Worm (Caenorhabditis elegans) whole organism, young adult: Measurements from ENCODE around the gene ets-7.

ENCODE experiments used
- F39B2.1 ChIP-seq: fragments of 200-800 bp; sonication (Bioruptor generic); IDR thresholded peaks from 2 replicates; pipeline ENCODE4 v1.3.6; 2022; ENCODE audit warnings: missing genetic modification reagents, missing genetic modification characterization, missing compliant biosample characterization
- aptf-3 ChIP-seq: fragments of 200-800 bp; sonication (Bioruptor generic); IDR thresholded peaks from 2 replicates; pipeline ENCODE4 v1.3.6; 2022; ENCODE audit warnings: missing genetic modification characterization, missing compliant biosample characterization
- cebp-2 ChIP-seq: fragments of 200-800 bp; sonication (Bioruptor generic); IDR thresholded peaks from 2 replicates; pipeline ENCODE4 v1.3.6; 2022; ENCODE audit warnings: missing genetic modification characterization, missing compliant biosample characterization
- gei-17 ChIP-seq: fragments of 200-800 bp; sonication (Bioruptor generic); optimal IDR thresholded peaks from 2 replicates; lab custom pipeline; 2018; ENCODE audit warnings: mild to moderate bottlenecking, missing genetic modification characterization, missing compliant biosample characterization
- mxl-1 ChIP-seq: sonication (generic microtip); optimal IDR thresholded peaks from 2 replicates; lab custom pipeline; 2016; ENCODE audit warnings: missing genetic modification characterization, missing compliant biosample characterization
- repo-1 ChIP-seq: sonication (generic microtip); optimal IDR thresholded peaks from 2 replicates; lab custom pipeline; 2017; ENCODE audit warnings: mild to moderate bottlenecking, missing genetic modification characterization, missing compliant biosample characterization
- snpc-1.1 ChIP-seq: sonication (generic microtip); optimal IDR thresholded peaks from 2 replicates; lab custom pipeline; 2017; ENCODE audit warnings: missing genetic modification characterization, mild to moderate bottlenecking, missing compliant biosample characterization, antibody characterized with exemption, moderate library complexity, missing genotype, missing genetic modification reagents; ENCODE audit not compliant: insufficient read depth
- unc-62 ChIP-seq: fragments of 150-350 bp; optimal IDR thresholded peaks from 2 replicates; lab custom pipeline; 2014; ENCODE audit warnings: missing biosample characterization, missing genetic modification reagents, missing genetic modification characterization

- TF ChIP-seq cebp-2 (GFP tag; lab: Robert Waterston, UW) = no peak
- TF ChIP-seq snpc-1.1 = no peak
- TF ChIP-seq aptf-3 (GFP tag; lab: Robert Waterston, UW) = no peak
- TF ChIP-seq unc-62 (GFP tag; lab: Kevin White, UChicago) = no peak
- no peak for TF ChIP-seq repo-1 (tag; lab: Kevin White, UChicago)
- TF ChIP-seq mxl-1 = no peak
- TF ChIP-seq gei-17 (GFP tag; lab: Kevin White, UChicago) = no peak
- no peak for TF ChIP-seq F39B2.1 (GFP tag; lab: Robert Waterston, UW)
Observed at ce11 chrV:7548017-7548416, 10.6 kb downstream of the ets-7 start.
